Worm (Caenorhabditis elegans) whole organism, late embryonic: ENCODE results near the gene wrt-3.

Experiments
- ahr-1 ChIP-seq: sonication (generic microtip); optimal IDR thresholded peaks from 2 replicates; lab custom pipeline; 2016; ENCODE audit warnings: missing genetic modification characterization, missing compliant biosample characterization
- ceh-34 ChIP-seq: sonication (generic microtip); optimal IDR thresholded peaks from 2 replicates; lab custom pipeline; 2016; ENCODE audit warnings: mild to moderate bottlenecking, missing genetic modification characterization, missing compliant biosample characterization
- ceh-6 ChIP-seq: fragments of 200-800 bp; sonication (Bioruptor generic); optimal IDR thresholded peaks from 2 replicates; lab custom pipeline; 2018; ENCODE audit warnings: mild to moderate bottlenecking, missing genetic modification characterization, missing compliant biosample characterization
- dmd-4 ChIP-seq: sonication (generic microtip); optimal IDR thresholded peaks from 2 replicates; lab custom pipeline; 2016; ENCODE audit warnings: borderline replicate concordance, missing genetic modification characterization, missing compliant biosample characterization
- dve-1 ChIP-seq: sonication (generic microtip); optimal IDR thresholded peaks from 2 replicates; lab custom pipeline; 2017; ENCODE audit warnings: antibody characterized with exemption, mild to moderate bottlenecking, missing genetic modification characterization, missing compliant biosample characterization
- gmeb-2 ChIP-seq: sonication (generic microtip); optimal IDR thresholded peaks from 2 replicates; lab custom pipeline; 2016; ENCODE audit warnings: missing genetic modification characterization, inconsistent platforms, missing compliant biosample characterization
- lin-11 ChIP-seq: fragments of 200-800 bp; sonication (Bioruptor generic); optimal IDR thresholded peaks from 2 replicates; lab custom pipeline; 2018; ENCODE audit warnings: mild to moderate bottlenecking, missing genetic modification characterization, missing compliant biosample characterization
- madf-2 ChIP-seq: sonication (generic microtip); optimal IDR thresholded peaks from 2 replicates; lab custom pipeline; 2017; ENCODE audit warnings: missing genetic modification characterization, missing compliant biosample characterization
- pha-4 ChIP-seq: fragments of 150-350 bp; optimal IDR thresholded peaks from 2 replicates; lab custom pipeline; 2018; ENCODE audit warnings: missing biosample characterization, missing genetic modification reagents, missing genetic modification characterization
- rnt-1 ChIP-seq: sonication (generic microtip); optimal IDR thresholded peaks from 2 replicates; lab custom pipeline; 2016; ENCODE audit warnings: missing genetic modification characterization, missing compliant biosample characterization
- tbx-2 ChIP-seq: sonication (generic microtip); optimal IDR thresholded peaks from 2 replicates; lab custom pipeline; 2016; ENCODE audit warnings: missing genetic modification characterization, missing compliant biosample characterization
- tbx-7 ChIP-seq: sonication (generic microtip); optimal IDR thresholded peaks from 2 replicates; lab custom pipeline; 2016; ENCODE audit warnings: missing genotype, missing genetic modification characterization, missing compliant biosample characterization
- unc-3 ChIP-seq, 2 experiments: fragments of 200-800 bp in 1 of 2; sonication (Bioruptor generic) in 1 of 2; sonication (generic microtip) in 1 of 2; conservative IDR thresholded peaks in 1 of 2; optimal IDR thresholded peaks in 1 of 2; 2 replicates each; pipeline versions ENCODE4 v1.3.6 to Lab custom; 2016 to 2022; ENCODE audit warnings: missing compliant biosample characterization in 2 of 2, missing genetic modification characterization in 2 of 2, missing genetic modification reagents in 1 of 2
- ztf-16 ChIP-seq: sonication (generic microtip); optimal IDR thresholded peaks from 2 replicates; lab custom pipeline; 2017; ENCODE audit warnings: missing genetic modification characterization, missing compliant biosample characterization

- TF ChIP-seq rnt-1 (tag; lab: Kevin White, UChicago) (no peak), ceh-34 (tag; lab: Kevin White, UChicago) (no peak), tbx-7 (tag; lab: Kevin White, UChicago) (no peak), gmeb-2 (no peak), ztf-16 (tag; lab: Kevin White, UChicago) (no peak), lin-11 (tag; lab: Kevin White, UChicago) (no peak), unc-3 (GFP tag; conservative IDR thresholded peaks at IDR 0.05; lab: Robert Waterston, UW) (no peak), unc-3 (tag; optimal IDR thresholded peaks at IDR 0.05; lab: Kevin White, UChicago) (no peak), madf-2 (tag; lab: Kevin White, UChicago) (no peak), dve-1 (tag; lab: Kevin White, UChicago) (no peak), ceh-6 (GFP tag; lab: Kevin White, UChicago) (no peak), tbx-2 (tag; lab: Kevin White, UChicago) (no peak), ahr-1 (tag; lab: Kevin White, UChicago) (no peak), dmd-4 (no peak), pha-4 (tag; lab: Kevin White, UChicago) (no peak)
Measured at ce11 chrIV:9523139-9523538, 45.9 kb upstream of the wrt-3 start.
